Fruit fly (Drosophila melanogaster) whole organism, embryonic: ENCODE results near the gene CG16790.
A peak's percentile ranks its signal among the peaks of the same experiment; 100 is the strongest.

Source experiments
- Atf3 ChIP-seq: fragments of 200-800 bp; sonication (Bioruptor generic); optimal IDR thresholded peaks from 3 replicates; lab custom pipeline; 2016; ENCODE audit warnings: missing biosample characterization, missing genetic modification characterization
- Atf6 ChIP-seq: fragments of 200-800 bp; sonication (Bioruptor generic); IDR thresholded peaks from 2 replicates; pipeline ENCODE4 v1.3.6; 2022; ENCODE audit warnings: missing biosample characterization, missing genetic modification characterization
- B-H2 ChIP-seq: fragments of 200-800 bp; sonication (Bioruptor generic); optimal IDR thresholded peaks from 2 replicates; lab custom pipeline; 2018; ENCODE audit warnings: missing biosample characterization, mild to moderate bottlenecking, missing genetic modification characterization
- CG10147 ChIP-seq: fragments of 200-800 bp; sonication (Bioruptor generic); optimal IDR thresholded peaks from 2 replicates; lab custom pipeline; 2019; ENCODE audit warnings: missing biosample characterization, mild to moderate bottlenecking, missing genetic modification characterization, moderate library complexity
- CG10366 ChIP-seq: fragments of 200-800 bp; sonication (Bioruptor generic); IDR thresholded peaks from 2 replicates; pipeline ENCODE4 v1.3.6; 2022; ENCODE audit warnings: missing biosample characterization, missing genetic modification characterization
- CG11398 ChIP-seq: fragments of 200-800 bp; sonication (Bioruptor generic); optimal IDR thresholded peaks from 2 replicates; lab custom pipeline; 2016; ENCODE audit warnings: missing biosample characterization, missing genetic modification characterization
- CG12659 ChIP-seq: fragments of 200-800 bp; sonication (Bioruptor generic); optimal IDR thresholded peaks from 3 replicates; lab custom pipeline; 2017; ENCODE audit warnings: mild to moderate bottlenecking, missing biosample characterization, missing genetic modification reagents, missing genetic modification characterization
- CG13424 ChIP-seq: fragments of 200-800 bp; sonication (Bioruptor generic); optimal IDR thresholded peaks from 2 replicates; lab custom pipeline; 2019; ENCODE audit warnings: missing biosample characterization, mild to moderate bottlenecking, missing genetic modification characterization, moderate library complexity
- CG14860 ChIP-seq: fragments of 200-800 bp; sonication (Bioruptor generic); IDR thresholded peaks from 3 replicates; pipeline ENCODE4 v1.3.6; 2022; ENCODE audit warnings: missing biosample characterization, missing genetic modification characterization; ENCODE audit not compliant: partially characterized antibody
- CG16815 ChIP-seq: fragments of 200-800 bp; sonication (Bioruptor generic); optimal IDR thresholded peaks from 3 replicates; lab custom pipeline; 2017; ENCODE audit warnings: missing biosample characterization, mild to moderate bottlenecking, missing genetic modification characterization
- CG17568 ChIP-seq: fragments of 200-800 bp; sonication (Bioruptor generic); optimal IDR thresholded peaks from 2 replicates; lab custom pipeline; 2018; ENCODE audit warnings: missing biosample characterization, mild to moderate bottlenecking, missing genetic modification characterization, moderate library complexity
- CG1792 ChIP-seq: fragments of 200-800 bp; sonication (Bioruptor generic); optimal IDR thresholded peaks from 2 replicates; lab custom pipeline; 2016; ENCODE audit warnings: missing biosample characterization, missing genetic modification characterization
- CG18764 ChIP-seq: fragments of 200-800 bp; sonication (Bioruptor generic); optimal IDR thresholded peaks from 3 replicates; lab custom pipeline; 2016; ENCODE audit warnings: missing biosample characterization, missing genetic modification characterization
- CG2712 ChIP-seq: fragments of 200-800 bp; optimal IDR thresholded peaks from 3 replicates; lab custom pipeline; 2019; ENCODE audit warnings: missing biosample characterization, mild to moderate bottlenecking, missing genetic modification characterization, moderate library complexity
- CG32532 ChIP-seq: fragments of 200-800 bp; sonication (Bioruptor generic); IDR thresholded peaks from 2 replicates; pipeline ENCODE4 v1.3.6; 2022; ENCODE audit warnings: missing biosample characterization, missing genetic modification characterization
- CG32767 ChIP-seq: fragments of 200-800 bp; sonication (Bioruptor generic); IDR thresholded peaks from 2 replicates; pipeline ENCODE4 v1.3.6; 2022; ENCODE audit warnings: missing biosample characterization, missing genetic modification characterization
- CG4360 ChIP-seq: fragments of 200-800 bp; sonication (Bioruptor generic); IDR thresholded peaks from 2 replicates; pipeline ENCODE4 v1.3.6; 2022; ENCODE audit warnings: missing biosample characterization, missing genetic modification characterization
- CG4404 ChIP-seq: fragments of 200-800 bp; sonication (Bioruptor generic); IDR thresholded peaks from 2 replicates; pipeline ENCODE4 v1.3.6; 2022; ENCODE audit warnings: missing biosample characterization, missing genetic modification characterization
- CG7357 ChIP-seq: fragments of 200-800 bp; sonication (Bioruptor generic); IDR thresholded peaks from 3 replicates; pipeline ENCODE4 v1.3.6; 2022; ENCODE audit warnings: missing biosample characterization, missing genetic modification characterization
- CG7372 ChIP-seq: fragments of 200-800 bp; sonication (Bioruptor generic); IDR thresholded peaks from 2 replicates; pipeline ENCODE4 v1.3.6; 2022; ENCODE audit warnings: missing biosample characterization, missing genetic modification characterization
- CG7556 ChIP-seq: fragments of 200-800 bp; sonication (Bioruptor generic); optimal IDR thresholded peaks from 2 replicates; lab custom pipeline; 2017; ENCODE audit warnings: missing biosample characterization, mild to moderate bottlenecking, missing genetic modification characterization
- CG9609 ChIP-seq: fragments of 200-800 bp; sonication (Bioruptor generic); optimal IDR thresholded peaks from 3 replicates; lab custom pipeline; 2016; ENCODE audit warnings: missing biosample characterization, missing genetic modification characterization
- Dip3 ChIP-seq: fragments of 200-800 bp; sonication (Bioruptor generic); optimal IDR thresholded peaks from 3 replicates; lab custom pipeline; 2016; ENCODE audit warnings: missing biosample characterization, missing genetic modification characterization
- Fer2 ChIP-seq: fragments of 200-800 bp; sonication (Bioruptor generic); optimal IDR thresholded peaks from 2 replicates; lab custom pipeline; 2018; ENCODE audit warnings: missing biosample characterization, mild to moderate bottlenecking, missing genetic modification characterization, moderate library complexity
- MESR4 ChIP-seq: fragments of 200-800 bp; sonication (Bioruptor generic); optimal IDR thresholded peaks from 2 replicates; lab custom pipeline; 2018; ENCODE audit warnings: missing biosample characterization, mild to moderate bottlenecking, missing genetic modification characterization, moderate library complexity
- Myb ChIP-seq: fragments of 200-800 bp; sonication (Bioruptor generic); optimal IDR thresholded peaks from 2 replicates; lab custom pipeline; 2016; ENCODE audit warnings: missing biosample characterization, missing genetic modification characterization
- NC2α ChIP-seq: fragments of 200-800 bp; sonication (Bioruptor generic); optimal IDR thresholded peaks from 2 replicates; lab custom pipeline; 2016; ENCODE audit warnings: missing biosample characterization, missing genetic modification characterization
- NC2β ChIP-seq: fragments of 200-800 bp; sonication (Bioruptor generic); optimal IDR thresholded peaks from 2 replicates; lab custom pipeline; 2016; ENCODE audit warnings: missing biosample characterization, missing genetic modification characterization
- NfI ChIP-seq: fragments of 200-800 bp; sonication (Bioruptor generic); optimal IDR thresholded peaks from 3 replicates; lab custom pipeline; 2018; ENCODE audit warnings: missing biosample characterization, mild to moderate bottlenecking, missing genetic modification characterization, moderate library complexity
- Optix ChIP-seq: fragments of 200-800 bp; sonication (Bioruptor generic); IDR thresholded peaks from 3 replicates; pipeline ENCODE4 v1.3.6; 2022; ENCODE audit warnings: missing biosample characterization, missing genetic modification characterization
- Spps ChIP-seq: fragments of 200-800 bp; sonication (Bioruptor generic); optimal IDR thresholded peaks from 2 replicates; lab custom pipeline; 2018; ENCODE audit warnings: missing biosample characterization, mild to moderate bottlenecking, missing genetic modification characterization
- ac ChIP-seq: fragments of 200-800 bp; sonication (Bioruptor generic); optimal IDR thresholded peaks from 3 replicates; lab custom pipeline; 2017; ENCODE audit warnings: missing biosample characterization, mild to moderate bottlenecking, missing genetic modification characterization
- cato ChIP-seq: fragments of 200-800 bp; sonication (Bioruptor generic); optimal IDR thresholded peaks from 2 replicates; lab custom pipeline; 2016; ENCODE audit warnings: missing biosample characterization, missing genetic modification characterization, borderline replicate concordance
- caup ChIP-seq: fragments of 200-800 bp; sonication (Bioruptor generic); optimal IDR thresholded peaks from 3 replicates; lab custom pipeline; 2017; ENCODE audit warnings: missing biosample characterization, mild to moderate bottlenecking, missing genetic modification characterization, moderate library complexity; ENCODE audit not compliant: severe bottlenecking
- en ChIP-seq: fragments of 200-800 bp; sonication (Bioruptor generic); optimal IDR thresholded peaks from 2 replicates; lab custom pipeline; 2016; ENCODE audit warnings: missing biosample characterization, missing genetic modification characterization
- exex ChIP-seq: fragments of 200-800 bp; sonication (Bioruptor generic); optimal IDR thresholded peaks from 4 replicates; lab custom pipeline; 2018; ENCODE audit warnings: missing biosample characterization, mild to moderate bottlenecking, missing genetic modification characterization, moderate library complexity
- fd102C ChIP-seq: fragments of 200-800 bp; sonication (Bioruptor generic); optimal IDR thresholded peaks from 2 replicates; lab custom pipeline; 2018; ENCODE audit warnings: missing biosample characterization, mild to moderate bottlenecking, missing genetic modification characterization, moderate library complexity
- gce ChIP-seq: fragments of 200-800 bp; sonication (Bioruptor generic); IDR thresholded peaks from 3 replicates; pipeline ENCODE4 v1.3.6; 2022; ENCODE audit warnings: missing biosample characterization, missing genetic modification characterization
- ind ChIP-seq: fragments of 200-800 bp; sonication (Bioruptor generic); optimal IDR thresholded peaks from 3 replicates; lab custom pipeline; 2016; ENCODE audit warnings: missing biosample characterization, missing genetic modification characterization
- jigr1 ChIP-seq: fragments of 200-800 bp; sonication (Bioruptor generic); IDR thresholded peaks from 3 replicates; pipeline ENCODE4 v1.3.6; 2022; ENCODE audit warnings: missing biosample characterization, missing genetic modification characterization
- jumu ChIP-seq: fragments of 200-800 bp; sonication (Bioruptor generic); optimal IDR thresholded peaks from 3 replicates; lab custom pipeline; 2016; ENCODE audit warnings: missing biosample characterization, missing genetic modification characterization
- kah ChIP-seq: fragments of 200-800 bp; sonication (Bioruptor generic); optimal IDR thresholded peaks from 2 replicates; lab custom pipeline; 2018; ENCODE audit warnings: missing biosample characterization, mild to moderate bottlenecking, missing genetic modification characterization
- mld ChIP-seq: fragments of 200-800 bp; sonication (Bioruptor generic); IDR thresholded peaks from 3 replicates; pipeline ENCODE4 v1.3.6; 2022; ENCODE audit warnings: missing biosample characterization, missing genetic modification characterization; ENCODE audit not compliant: partially characterized antibody
- otp ChIP-seq: fragments of 200-800 bp; sonication (Bioruptor generic); IDR thresholded peaks from 3 replicates; pipeline ENCODE4, ENCODE4 v1.3.6; 2022; ENCODE audit warnings: missing biosample characterization, missing genetic modification characterization
- pfk ChIP-seq: fragments of 200-800 bp; sonication (Bioruptor generic); optimal IDR thresholded peaks from 2 replicates; lab custom pipeline; 2018; ENCODE audit warnings: missing biosample characterization, mild to moderate bottlenecking, missing genetic modification characterization, moderate library complexity
- pros ChIP-seq: fragments of 200-800 bp; sonication (Bioruptor generic); optimal IDR thresholded peaks from 3 replicates; lab custom pipeline; 2019; ENCODE audit warnings: missing biosample characterization, mild to moderate bottlenecking, missing genetic modification characterization, moderate library complexity
- sisA ChIP-seq: fragments of 200-800 bp; sonication (Bioruptor generic); IDR thresholded peaks from 2 replicates; pipeline ENCODE4 v1.3.6; 2022; ENCODE audit warnings: missing biosample characterization, missing genetic modification characterization
- slp2 ChIP-seq: fragments of 200-800 bp; sonication (Bioruptor generic); optimal IDR thresholded peaks from 2 replicates; lab custom pipeline; 2016; ENCODE audit warnings: missing biosample characterization, missing genetic modification characterization
- stc ChIP-seq: fragments of 200-800 bp; sonication (Bioruptor generic); IDR thresholded peaks from 2 replicates; pipeline ENCODE4 v1.3.6; 2022; ENCODE audit warnings: missing biosample characterization, missing genetic modification characterization
- zen ChIP-seq: fragments of 200-800 bp; sonication (Bioruptor generic); optimal IDR thresholded peaks from 3 replicates; lab custom pipeline; 2018; ENCODE audit warnings: missing biosample characterization, mild to moderate bottlenecking, missing genetic modification characterization, moderate library complexity

Gene CG16790

dm6 chr3R:9551013-9551658 lies 18.9 kb downstream of the CG16790 start (continued):
- TF ChIP-seq fd102C (GFP tag; lab: Kevin White, UChicago), result no peak
- no peak for TF ChIP-seq jigr1
- no peak for TF ChIP-seq CG10366 (GFP tag; lab: Robert Waterston, UW)
- peak; percentile 44 for TF ChIP-seq NC2β (GFP tag; lab: Kevin White, UChicago)
- TF ChIP-seq CG4360, result no peak
- peak; percentile 63 for TF ChIP-seq CG11398 (GFP tag; lab: Kevin White, UChicago)
- no peak for TF ChIP-seq CG4404 (GFP tag; lab: Robert Waterston, UW)
- peak; percentile 3 for TF ChIP-seq ac
- peak; percentile 50 for TF ChIP-seq B-H2 (GFP tag; lab: Kevin White, UChicago)
- TF ChIP-seq CG16815 (GFP tag; lab: Kevin White, UChicago), result no peak
- peak; percentile 96 for TF ChIP-seq kah (GFP tag; lab: Kevin White, UChicago)
- no peak for TF ChIP-seq gce (GFP tag; lab: Robert Waterston, UW)
- TF ChIP-seq CG2712, result no peak
- no peak for TF ChIP-seq zen (tag; lab: Kevin White, UChicago)
- no peak for TF ChIP-seq ind (GFP tag; lab: Kevin White, UChicago)
- TF ChIP-seq pros (GFP tag; lab: Kevin White, UChicago), result peak; percentile 45
- TF ChIP-seq CG32532, result no peak
- no peak for TF ChIP-seq sisA (GFP tag; lab: Robert Waterston, UW)
- TF ChIP-seq Spps, result no peak
- TF ChIP-seq otp (GFP tag; lab: Robert Waterston, UW), result no peak
- no peak for TF ChIP-seq Atf3
- TF ChIP-seq Optix (GFP tag; lab: Robert Waterston, UW), result no peak
- TF ChIP-seq Myb (GFP tag; lab: Kevin White, UChicago), result no peak
- TF ChIP-seq NC2α (GFP tag; lab: Kevin White, UChicago), result no peak
- TF ChIP-seq slp2 (GFP tag; lab: Kevin White, UChicago), result no peak
- no peak for TF ChIP-seq CG13424
- TF ChIP-seq CG1792, result peak; percentile 5
- TF ChIP-seq stc (GFP tag; lab: Robert Waterston, UW), result no peak
- TF ChIP-seq CG10147, result no peak
- no peak for TF ChIP-seq CG32767 (GFP tag; lab: Robert Waterston, UW)
- TF ChIP-seq CG17568 (GFP tag; lab: Kevin White, UChicago), result no peak
- TF ChIP-seq CG14860, result no peak
- TF ChIP-seq CG12659 (GFP tag; lab: Kevin White, UChicago), result peak; percentile 43
- TF ChIP-seq pfk, result peak; percentile 63
- peak; percentile 27 for TF ChIP-seq en (GFP tag; lab: Kevin White, UChicago)
- no peak for TF ChIP-seq Dip3 (GFP tag; lab: Kevin White, UChicago)
- no peak for TF ChIP-seq mld
- TF ChIP-seq CG7556 (GFP tag; lab: Kevin White, UChicago), result peak; percentile 31
- TF ChIP-seq CG18764 (GFP tag; lab: Kevin White, UChicago), result no peak
- TF ChIP-seq caup (GFP tag; lab: Kevin White, UChicago), result peak; percentile 87
- peak; percentile 36 for TF ChIP-seq exex (tag; lab: Kevin White, UChicago)
- peak; percentile 31 for TF ChIP-seq NfI (GFP tag; lab: Kevin White, UChicago)
- no peak for TF ChIP-seq cato (GFP tag; lab: Kevin White, UChicago)
- no peak for TF ChIP-seq CG7372 (GFP tag; lab: Robert Waterston, UW)
- no peak for TF ChIP-seq Atf6 (GFP tag; lab: Robert Waterston, UW)
- TF ChIP-seq jumu (GFP tag; lab: Kevin White, UChicago), result no peak
- no peak for TF ChIP-seq CG9609 (GFP tag; lab: Kevin White, UChicago)
- no peak for TF ChIP-seq Fer2 (tag; lab: Kevin White, UChicago)
- no peak for TF ChIP-seq CG7357 (GFP tag; lab: Robert Waterston, UW)
- TF ChIP-seq MESR4 (GFP tag; lab: Kevin White, UChicago), result peak; percentile 96
